Fruit fly (Drosophila melanogaster) whole organism, wandering third instar larva: ENCODE data around the gene Cpr67Fa1.

Experiments
- CG32264 ChIP-seq: fragments of 200-800 bp; sonication (Bioruptor generic); optimal IDR thresholded peaks from 2 replicates; lab custom pipeline; 2016; ENCODE audit warnings: missing biosample characterization, missing genetic modification characterization
- Dfd ChIP-seq: fragments of >200 bp; optimal IDR thresholded peaks from 2 replicates; lab custom pipeline; 2017; ENCODE audit warnings: missing biosample characterization, missing genetic modification characterization
- Hnf4 ChIP-seq: fragments of 200-800 bp; sonication (Bioruptor generic); optimal IDR thresholded peaks from 2 replicates; lab custom pipeline; 2016; ENCODE audit warnings: missing biosample characterization, mild to moderate bottlenecking, missing genetic modification characterization
- Hr83 ChIP-seq: fragments of 200-300 bp; sonication (Bioruptor generic); optimal IDR thresholded peaks from 2 replicates; lab custom pipeline; 2016; ENCODE audit warnings: missing biosample characterization, mild to moderate bottlenecking, missing genetic modification characterization, moderate library complexity; ENCODE audit not compliant: poor library complexity, severe bottlenecking
- N ChIP-seq: fragments of >200 bp; optimal IDR thresholded peaks from 2 replicates; lab custom pipeline; 2018; ENCODE audit warnings: missing biosample characterization, missing external identifiers, missing genetic modification characterization
- OdsH ChIP-seq: fragments of 200-800 bp; sonication (Bioruptor generic); optimal IDR thresholded peaks from 2 replicates; lab custom pipeline; 2016; ENCODE audit warnings: missing biosample characterization, mild to moderate bottlenecking, missing genetic modification characterization
- Rel ChIP-seq, 2 experiments: fragments of 200-800 bp; sonication (Bioruptor generic) in 1 of 2; optimal IDR thresholded peaks; 2 replicates in 1 of 2; 3 replicates in 1 of 2; lab custom pipeline; 2016 to 2019; ENCODE audit warnings: mild to moderate bottlenecking in 2 of 2, missing biosample characterization in 2 of 2, missing genetic modification characterization in 2 of 2, moderate library complexity in 1 of 2
- ey ChIP-seq: fragments of 200-800 bp; sonication (Bioruptor generic); optimal IDR thresholded peaks from 2 replicates; lab custom pipeline; 2016; ENCODE audit warnings: missing biosample characterization, missing genetic modification characterization
- lola ChIP-seq: fragments of >200 bp; optimal IDR thresholded peaks from 2 replicates; lab custom pipeline; 2017; ENCODE audit warnings: missing biosample characterization, missing genetic modification characterization
- psq ChIP-seq: fragments of 200-800 bp; sonication (Bioruptor generic); optimal IDR thresholded peaks from 3 replicates; lab custom pipeline; 2017; ENCODE audit warnings: missing biosample characterization, mild to moderate bottlenecking, missing genetic modification characterization, moderate library complexity

DNA sequence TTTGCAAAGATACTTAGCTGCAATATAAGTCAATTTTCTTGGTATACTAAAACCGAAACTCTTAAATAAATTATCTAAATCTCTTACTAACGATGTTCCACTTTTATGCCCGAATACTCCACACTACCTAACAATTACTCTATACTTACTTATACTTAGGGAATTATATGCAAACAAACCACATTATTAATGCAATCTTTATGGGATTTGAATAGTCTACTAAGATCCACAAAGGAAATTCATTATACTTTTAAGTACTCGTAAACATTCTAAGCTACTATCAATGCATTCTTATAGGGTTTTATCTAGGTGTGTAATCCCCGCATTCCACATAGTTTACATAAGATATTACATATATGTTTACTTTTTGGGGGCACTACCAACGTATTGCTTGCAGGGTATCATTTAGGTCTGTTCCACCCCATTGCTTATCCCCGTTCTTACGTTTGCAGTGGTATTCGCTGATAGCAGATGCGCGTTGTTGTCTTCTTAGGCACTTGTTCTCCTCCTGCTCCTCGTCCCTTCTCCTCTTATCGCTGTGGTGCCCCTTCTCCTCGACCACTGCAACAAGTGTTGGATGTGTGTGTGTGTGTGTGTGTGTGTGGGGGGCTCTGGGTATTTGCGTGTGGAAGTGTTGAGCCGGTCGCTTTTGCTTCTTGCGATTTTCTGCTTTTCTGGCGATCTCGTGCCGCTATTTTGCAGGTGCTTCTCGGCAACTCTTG lies 7.9 kb downstream of the Cpr67Fa1 start:
- no peak for TF ChIP-seq ey (GFP tag; lab: Kevin White, UChicago)
- TF ChIP-seq Hnf4 (GFP tag; lab: Kevin White, UChicago), result peak; percentile 26
- TF ChIP-seq lola (GFP tag; lab: Kevin White, UChicago), result no peak
- no peak for TF ChIP-seq OdsH (GFP tag; lab: Kevin White, UChicago)
- no peak for TF ChIP-seq Hr83 (GFP tag; lab: Kevin White, UChicago)
- peak; percentile 89 for TF ChIP-seq psq (GFP tag; lab: Kevin White, UChicago)
- peak; percentile 42 for TF ChIP-seq N (GFP tag; lab: Kevin White, UChicago)
- TF ChIP-seq Rel (GFP tag; optimal IDR thresholded peaks at IDR 0.05; lab: Kevin White, UChicago), result no peak
- peak; percentile 53 for TF ChIP-seq Rel (tag; optimal IDR thresholded peaks at IDR 0.05; lab: Kevin White, UChicago)
- no peak for TF ChIP-seq Dfd (GFP tag; lab: Kevin White, UChicago)
- no peak for TF ChIP-seq CG32264
